Worm (Caenorhabditis elegans) whole organism, L1 larva: Measurements from ENCODE around the gene C46F4.3.

Experiments used
- C16A3.4 ChIP-seq: fragments of 150-350 bp; optimal IDR thresholded peaks from 2 replicates; lab custom pipeline; 2014; ENCODE audit warnings: missing biosample characterization, missing genetic modification characterization
- F16B12.6 ChIP-seq: fragments of 150-350 bp; optimal IDR thresholded peaks from 2 replicates; lab custom pipeline; 2014; ENCODE audit warnings: missing biosample characterization, missing genetic modification characterization
- aha-1 ChIP-seq: fragments of 150-350 bp; optimal IDR thresholded peaks from 2 replicates; lab custom pipeline; 2014; ENCODE audit warnings: missing biosample characterization, missing genetic modification characterization
- ama-1 ChIP-seq: fragments of 150-350 bp; optimal IDR thresholded peaks from 2 replicates; lab custom pipeline; 2014
- blmp-1 ChIP-seq: fragments of 150-350 bp; optimal IDR thresholded peaks from 2 replicates; lab custom pipeline; 2014; ENCODE audit warnings: missing biosample characterization, missing genetic modification characterization
- ceh-82 ChIP-seq, 3 experiments: fragments of 150-350 bp in 1 of 3; sonication (generic microtip) in 2 of 3; optimal IDR thresholded peaks; 2 replicates each; lab custom pipeline; 2014 to 2017; ENCODE audit warnings: missing biosample characterization in 3 of 3, missing genetic modification characterization in 3 of 3
- ceh-90 ChIP-seq: sonication (generic microtip); optimal IDR thresholded peaks from 2 replicates; lab custom pipeline; 2016; ENCODE audit warnings: missing genetic modification characterization, missing compliant biosample characterization
- dpl-1 ChIP-seq, 3 experiments: fragments of 150-350 bp in 2 of 3; sonication (generic microtip) in 1 of 3; optimal IDR thresholded peaks; 2 replicates each; lab custom pipeline; 2014 to 2017; ENCODE audit warnings: missing biosample characterization in 3 of 3, missing genetic modification characterization in 3 of 3, missing genetic modification reagents in 3 of 3
- dsc-1 ChIP-seq: sonication (generic microtip); optimal IDR thresholded peaks from 2 replicates; lab custom pipeline; 2016; ENCODE audit warnings: mild to moderate bottlenecking, missing genetic modification characterization, missing compliant biosample characterization
- efl-1 ChIP-seq, 4 experiments: fragments of 150-350 bp; optimal IDR thresholded peaks in 3 of 4; peaks in 1 of 4; 1 replicate in 1 of 4; 2 replicates in 3 of 4; lab custom pipeline; 2014; ENCODE audit warnings: missing biosample characterization in 2 of 4, missing genetic modification characterization in 2 of 4, missing genetic modification reagents in 2 of 4
- egl-13 ChIP-seq: sonication (generic microtip); optimal IDR thresholded peaks from 2 replicates; lab custom pipeline; 2016; ENCODE audit warnings: missing genotype, missing genetic modification reagents, missing genetic modification characterization, missing compliant biosample characterization
- fkh-10 ChIP-seq: sonication (generic microtip); optimal IDR thresholded peaks from 2 replicates; lab custom pipeline; 2017; ENCODE audit warnings: missing biosample characterization, missing genetic modification reagents, missing genetic modification characterization
- fkh-4 ChIP-seq: sonication (generic microtip); optimal IDR thresholded peaks from 2 replicates; lab custom pipeline; 2016; ENCODE audit warnings: missing compliant biosample characterization, missing genetic modification characterization, borderline replicate concordance
- grh-1 ChIP-seq: fragments of 200-800 bp; sonication (Bioruptor generic); IDR thresholded peaks from 2 replicates; pipeline ENCODE4 v1.3.6; 2022; ENCODE audit warnings: missing genetic modification reagents, missing genetic modification characterization, missing compliant biosample characterization
- hlh-17 ChIP-seq: fragments of 200-800 bp; sonication (Bioruptor generic); optimal IDR thresholded peaks from 2 replicates; lab custom pipeline; 2018; ENCODE audit warnings: missing genetic modification characterization, mild to moderate bottlenecking, missing compliant biosample characterization, moderate library complexity, borderline replicate concordance
- hpl-2 ChIP-seq: fragments of 150-350 bp; optimal IDR thresholded peaks from 2 replicates; lab custom pipeline; 2014; ENCODE audit warnings: missing biosample characterization, missing genetic modification reagents, missing genetic modification characterization
- isw-1 ChIP-seq: fragments of 200-800 bp; sonication (Bioruptor generic); IDR thresholded peaks from 2 replicates; pipeline ENCODE4 v1.3.6; 2022; ENCODE audit warnings: missing genetic modification characterization, missing compliant biosample characterization
- lin-14 ChIP-seq: fragments of 200-800 bp; sonication (Bioruptor generic); optimal IDR thresholded peaks from 2 replicates; lab custom pipeline; 2018; ENCODE audit warnings: mild to moderate bottlenecking, missing genetic modification characterization, moderate library complexity, missing compliant biosample characterization
- lin-35 ChIP-seq, 2 experiments: fragments of 150-350 bp; optimal IDR thresholded peaks; 2 replicates each; lab custom pipeline; 2014; ENCODE audit warnings: missing biosample characterization in 2 of 2, missing genetic modification characterization in 2 of 2, missing genetic modification reagents in 2 of 2
- lsy-2 ChIP-seq, 2 experiments: fragments of 150-350 bp; optimal IDR thresholded peaks; 2 replicates each; lab custom pipeline; 2014; ENCODE audit warnings: missing biosample characterization in 2 of 2, missing genetic modification characterization in 2 of 2
- mdl-1 ChIP-seq, 2 experiments: fragments of 150-350 bp; optimal IDR thresholded peaks; 2 replicates each; lab custom pipeline; 2014 to 2017; ENCODE audit warnings: missing biosample characterization in 2 of 2, missing genetic modification characterization in 2 of 2, inconsistent platforms in 1 of 2
- nhr-12 ChIP-seq: sonication (generic microtip); optimal IDR thresholded peaks from 2 replicates; lab custom pipeline; 2017; ENCODE audit warnings: missing biosample characterization, missing genetic modification characterization
- nhr-19 ChIP-seq: fragments of 200-800 bp; sonication (Bioruptor generic); conservative IDR thresholded peaks from 2 replicates; pipeline ENCODE4 v1.3.6; 2022; ENCODE audit warnings: missing genetic modification characterization, missing compliant biosample characterization
- nhr-20 ChIP-seq: sonication (generic microtip); optimal IDR thresholded peaks from 2 replicates; lab custom pipeline; 2016; ENCODE audit warnings: mild to moderate bottlenecking, missing genetic modification characterization, missing compliant biosample characterization
- nhr-28 ChIP-seq: fragments of 150-350 bp; optimal IDR thresholded peaks from 2 replicates; lab custom pipeline; 2014; ENCODE audit warnings: missing biosample characterization, missing genetic modification characterization
- nhr-47 ChIP-seq: sonication (generic microtip); optimal IDR thresholded peaks from 2 replicates; lab custom pipeline; 2016; ENCODE audit warnings: mild to moderate bottlenecking, missing genetic modification characterization, moderate library complexity, missing compliant biosample characterization
- nhr-71 ChIP-seq: sonication (generic microtip); optimal IDR thresholded peaks from 2 replicates; lab custom pipeline; 2016; ENCODE audit warnings: mild to moderate bottlenecking, missing genetic modification characterization, moderate library complexity, missing compliant biosample characterization
- nhr-85 ChIP-seq: sonication (generic microtip); peaks from one replicate; lab custom pipeline; 2016; ENCODE audit warnings: missing genetic modification characterization, inconsistent platforms, missing compliant biosample characterization
- nhr-90 ChIP-seq: sonication (generic microtip); optimal IDR thresholded peaks from 2 replicates; lab custom pipeline; 2016; ENCODE audit warnings: mild to moderate bottlenecking, missing genetic modification characterization, missing compliant biosample characterization; ENCODE audit not compliant: poor library complexity
- rnt-1 ChIP-seq: sonication (generic microtip); optimal IDR thresholded peaks from 2 replicates; lab custom pipeline; 2016; ENCODE audit warnings: mild to moderate bottlenecking, missing genetic modification characterization, moderate library complexity, missing compliant biosample characterization
- skn-1 ChIP-seq: fragments of 150-350 bp; optimal IDR thresholded peaks from 2 replicates; lab custom pipeline; 2014; ENCODE audit warnings: missing biosample characterization, missing genetic modification characterization
- snpc-4 ChIP-seq: fragments of 150-350 bp; optimal IDR thresholded peaks from 2 replicates; lab custom pipeline; 2014; ENCODE audit warnings: missing biosample characterization, missing genetic modification characterization
- snu-23 ChIP-seq: sonication (generic microtip); optimal IDR thresholded peaks from 2 replicates; lab custom pipeline; 2016; ENCODE audit warnings: missing genetic modification characterization, missing compliant biosample characterization
- sox-4 ChIP-seq: sonication (generic microtip); optimal IDR thresholded peaks from 2 replicates; lab custom pipeline; 2016; ENCODE audit warnings: missing genetic modification characterization, missing compliant biosample characterization
- swsn-7 ChIP-seq: sonication (generic microtip); optimal IDR thresholded peaks from 2 replicates; lab custom pipeline; 2016; ENCODE audit warnings: missing genetic modification characterization, missing compliant biosample characterization
- tbx-2 ChIP-seq: sonication (generic microtip); optimal IDR thresholded peaks from 2 replicates; lab custom pipeline; 2016; ENCODE audit warnings: missing genetic modification characterization, missing compliant biosample characterization
- tlp-1 ChIP-seq: fragments of 150-350 bp; optimal IDR thresholded peaks from 2 replicates; lab custom pipeline; 2014; ENCODE audit warnings: missing biosample characterization, missing genetic modification characterization
- unc-86 ChIP-seq: sonication (generic microtip); optimal IDR thresholded peaks from 2 replicates; lab custom pipeline; 2016; ENCODE audit warnings: missing genetic modification characterization, missing compliant biosample characterization
- xbp-1 ChIP-seq: sonication (generic microtip); optimal IDR thresholded peaks from 2 replicates; lab custom pipeline; 2016; ENCODE audit warnings: missing genetic modification characterization, missing compliant biosample characterization
- ztf-11 ChIP-seq, 2 experiments: sonication (generic microtip); optimal IDR thresholded peaks; 2 replicates each; lab custom pipeline; 2016 to 2017; ENCODE audit warnings: missing genetic modification characterization in 2 of 2, missing biosample characterization in 1 of 2, missing compliant biosample characterization in 1 of 2

The C46F4.3 gene

DNA sequence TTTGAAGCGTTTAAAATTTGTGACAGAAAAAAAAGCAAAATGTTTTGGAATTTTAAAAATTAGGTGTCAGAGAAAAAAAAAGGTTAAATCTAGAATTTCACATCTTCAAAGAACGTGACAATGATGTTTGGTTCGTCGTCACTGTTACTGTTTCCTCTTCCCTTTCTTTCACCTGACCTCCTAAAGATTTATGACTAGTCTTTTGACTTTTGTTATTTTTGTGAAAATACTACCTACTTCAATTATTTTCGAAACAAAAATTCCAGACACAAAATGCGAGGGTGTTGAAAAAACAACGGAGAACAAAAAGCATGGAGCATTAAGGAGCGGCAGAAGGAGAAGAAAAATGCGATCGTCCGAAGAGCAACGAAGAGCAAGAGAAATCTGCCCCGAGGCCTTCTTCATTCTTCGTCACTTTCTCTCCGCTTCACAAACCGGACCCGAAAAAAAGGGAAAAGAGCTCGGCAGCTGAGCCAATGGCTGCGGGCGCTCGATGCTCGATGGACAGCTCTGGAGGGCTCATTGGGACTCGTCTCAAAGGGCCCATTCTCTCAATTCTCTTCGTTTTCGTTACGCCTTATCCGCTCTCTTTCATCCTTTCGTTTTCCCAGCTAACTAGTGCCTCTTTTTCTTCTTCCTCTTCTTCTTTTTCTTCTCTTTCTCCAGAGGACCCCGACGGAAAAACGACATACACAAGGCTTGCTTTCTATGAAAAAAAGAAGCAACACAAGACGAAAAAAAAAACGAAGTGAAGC lies 40.8 kb downstream of the C46F4.3 start:
- peak; percentile 22 for TF ChIP-seq xbp-1
- TF ChIP-seq egl-13 (tag; lab: Kevin White, UChicago): peak; percentile 34
- TF ChIP-seq nhr-71: peak; percentile 53
- TF ChIP-seq blmp-1 (tag; lab: Kevin White, UChicago): no peak
- TF ChIP-seq lsy-2 (tag; optimal IDR thresholded peaks at IDR 0.05; lab: Kevin White, UChicago): peak; percentile 5 to 43
- TF ChIP-seq tbx-2 (tag; lab: Kevin White, UChicago): peak; percentile 36
- TF ChIP-seq snu-23: peak; percentile 30
- peak; percentile 74 for TF ChIP-seq nhr-85
- TF ChIP-seq mdl-1 (tag; optimal IDR thresholded peaks at IDR 0.05; lab: Kevin White, UChicago): no peak
- TF ChIP-seq aha-1: no peak
- peak; percentile 8 for TF ChIP-seq swsn-7 (tag; lab: Kevin White, UChicago)
- peak; percentile 34 for TF ChIP-seq isw-1 (GFP tag; lab: Robert Waterston, UW)
- peak; percentile 38 for TF ChIP-seq rnt-1
- peak; percentile 83 for TF ChIP-seq lin-14
- peak in 1 of 3 experiments; percentile 44 for TF ChIP-seq ceh-82 (tag; optimal IDR thresholded peaks at IDR 0.05; lab: Kevin White, UChicago)
- peak in 1 of 2 experiments; percentile 3 for TF ChIP-seq lin-35 (GFP tag; optimal IDR thresholded peaks at IDR 0.05; lab: Kevin White, UChicago)
- no peak for TF ChIP-seq nhr-28 (tag; lab: Kevin White, UChicago)
- TF ChIP-seq unc-86 (tag; lab: Kevin White, UChicago): peak; percentile 21
- TF ChIP-seq snpc-4 (tag; lab: Kevin White, UChicago): no peak
- no peak for TF ChIP-seq efl-1 (optimal IDR thresholded peaks at IDR 0.05; lab: Kevin White, UChicago)
- TF ChIP-seq efl-1 (GFP tag; optimal IDR thresholded peaks at IDR 0.05 in 1 of 2; lab: Kevin White, UChicago): peak in 1 of 2 experiments; percentile 56
- TF ChIP-seq ceh-90 (tag; lab: Kevin White, UChicago): no peak
- peak; percentile 49 for TF ChIP-seq dsc-1 (tag; lab: Kevin White, UChicago)
- peak; percentile 57 for TF ChIP-seq nhr-47 (tag; lab: Kevin White, UChicago)
- TF ChIP-seq fkh-10: peak; percentile 63

DNA sequence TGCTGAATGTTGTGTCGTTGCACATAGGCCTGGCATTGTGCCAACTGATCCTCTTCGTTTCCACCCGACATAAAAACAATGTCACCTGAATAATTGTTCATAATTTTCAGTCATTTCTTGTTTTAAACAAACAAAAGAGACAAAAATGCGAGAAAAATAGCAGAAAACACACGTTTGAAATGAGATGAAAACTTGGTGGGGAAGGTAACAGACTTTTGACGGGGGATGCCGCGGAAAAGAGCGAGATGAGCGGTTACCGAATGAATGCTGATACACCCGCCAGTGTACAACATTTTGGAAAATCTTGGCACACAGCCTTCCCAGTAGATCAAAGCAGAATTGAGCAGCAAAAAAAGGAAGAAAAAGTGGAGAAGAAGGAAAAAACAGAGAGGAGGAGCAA lies 42.2 kb downstream of the C46F4.3 start, which contains the start of gene kin-2:
TSS of gene kin-2 (minus strand) at position 101 of the 400 bp plus-strand sequence.
- no peak for TF ChIP-seq dpl-1 (GFP tag; optimal IDR thresholded peaks at IDR 0.05; lab: Kevin White, UChicago)
- TF ChIP-seq hlh-17 (GFP tag; lab: Kevin White, UChicago): no peak
- no peak for TF ChIP-seq snu-23
- TF ChIP-seq ztf-11 (tag; optimal IDR thresholded peaks at IDR 0.05; lab: Kevin White, UChicago): no peak
- no peak for TF ChIP-seq efl-1 (optimal IDR thresholded peaks at IDR 0.05; lab: Kevin White, UChicago)
- no peak for TF ChIP-seq efl-1 (GFP tag; optimal IDR thresholded peaks at IDR 0.05 in 1 of 2; lab: Kevin White, UChicago)
- no peak for TF ChIP-seq hpl-2
- TF ChIP-seq tlp-1 (tag; lab: Kevin White, UChicago): no peak
- TF ChIP-seq nhr-28 (tag; lab: Kevin White, UChicago): no peak
- no peak for TF ChIP-seq nhr-19 (GFP tag; lab: Robert Waterston, UW)
- TF ChIP-seq grh-1: no peak
- no peak for TF ChIP-seq C16A3.4 (tag; lab: Kevin White, UChicago)
- TF ChIP-seq nhr-85: no peak
- no peak for TF ChIP-seq sox-4 (tag; lab: Kevin White, UChicago)
- TF ChIP-seq ama-1 (lab: Kevin White, UChicago): no peak
- no peak for TF ChIP-seq F16B12.6 (tag; lab: Kevin White, UChicago)
- no peak for TF ChIP-seq skn-1 (tag; lab: Kevin White, UChicago)
- TF ChIP-seq fkh-4: no peak
- no peak for TF ChIP-seq nhr-90 (tag; lab: Kevin White, UChicago)
- no peak for TF ChIP-seq nhr-12 (tag; lab: Kevin White, UChicago)
- no peak for TF ChIP-seq nhr-20 (tag; lab: Kevin White, UChicago)
